Worm (Caenorhabditis elegans): Measurements from ENCODE around the gene slc-17.4.

- TF ChIP-seq nhr-77 (tag; optimal IDR thresholded peaks at IDR 0.05) (no peak), unc-39 (tag; optimal IDR thresholded peaks at IDR 0.05) (no peak), R02D3.7 (tag; optimal IDR thresholded peaks at IDR 0.05) (no peak), mml-1 (tag; optimal IDR thresholded peaks at IDR 0.05) (no peak), elt-1 (tag; optimal IDR thresholded peaks at IDR 0.05) (no peak), jun-1 (tag; optimal IDR thresholded peaks at IDR 0.05) (peak; percentile 94), ceh-82 (tag; optimal IDR thresholded peaks at IDR 0.05) (no peak), elt-3 (tag; optimal IDR thresholded peaks at IDR 0.05) (no peak), skn-1 (tag; optimal IDR thresholded peaks at IDR 0.05) (peak; percentile 22), daf-12 (tag; optimal IDR thresholded peaks at IDR 0.05) (no peak), pqm-1 (tag; optimal IDR thresholded peaks at IDR 0.05) (peak; percentile 99), pha-4 (tag; optimal IDR thresholded peaks at IDR 0.05) (peak; percentile 36), sea-2 (GFP tag; optimal IDR thresholded peaks at IDR 0.05) (no peak), tbx-2 (tag; optimal IDR thresholded peaks at IDR 0.05) (no peak)
These were observed 46.3 kb downstream of the slc-17.4 start, which contains the start of gene ZK550.2 for ce11 chrIV:17245200-17245599.
